Fruit fly (Drosophila melanogaster) whole organism, prepupa: ENCODE data around the gene CG33687.

Experiments
- Blimp-1 ChIP-seq: fragments of 200-800 bp; sonication (Bioruptor generic); optimal IDR thresholded peaks from 3 replicates; lab custom pipeline; 2017; ENCODE audit warnings: missing biosample characterization, missing genetic modification characterization, mild to moderate bottlenecking, moderate library complexity, missing genetic modification reagents
- CG11294 ChIP-seq: fragments of 200-800 bp; sonication (Bioruptor generic); IDR thresholded peaks from 2 replicates; pipeline ENCODE4 v1.3.6; 2022; ENCODE audit warnings: missing biosample characterization, missing genetic modification characterization
- CG11762 ChIP-seq: fragments of 200-800 bp; sonication (Bioruptor generic); optimal IDR thresholded peaks from 3 replicates; lab custom pipeline; 2016; ENCODE audit warnings: missing biosample characterization, missing genetic modification characterization; ENCODE audit not compliant: insufficient read depth
- CG11902 ChIP-seq: fragments of 200-800 bp; sonication (Bioruptor generic); optimal IDR thresholded peaks from 3 replicates; lab custom pipeline; 2016; ENCODE audit warnings: missing biosample characterization, missing genetic modification characterization
- CG15336 ChIP-seq: fragments of 200-800 bp; sonication (Bioruptor generic); IDR thresholded peaks from 2 replicates; pipeline ENCODE4 v1.3.6; 2022; ENCODE audit warnings: missing biosample characterization, missing genetic modification characterization
- CG1621 ChIP-seq: fragments of 200-800 bp; sonication (Bioruptor generic); optimal IDR thresholded peaks from 3 replicates; lab custom pipeline; 2018; ENCODE audit warnings: missing biosample characterization, mild to moderate bottlenecking, missing genetic modification characterization
- CG16779 ChIP-seq: fragments of 200-800 bp; sonication (Bioruptor generic); optimal IDR thresholded peaks from 3 replicates; lab custom pipeline; 2017; ENCODE audit warnings: missing biosample characterization, mild to moderate bottlenecking, missing genetic modification characterization
- CG31627 ChIP-seq: fragments of 200-800 bp; sonication (Bioruptor generic); optimal IDR thresholded peaks from 3 replicates; lab custom pipeline; 2016; ENCODE audit warnings: missing biosample characterization, missing genetic modification characterization
- CG32006 ChIP-seq: fragments of 200-800 bp; sonication (Bioruptor generic); optimal IDR thresholded peaks from 3 replicates; lab custom pipeline; 2017; ENCODE audit warnings: missing biosample characterization, mild to moderate bottlenecking, missing genetic modification characterization
- CG34406 ChIP-seq: fragments of 200-800 bp; sonication (Bioruptor generic); optimal IDR thresholded peaks from 3 replicates; lab custom pipeline; 2016; ENCODE audit warnings: missing biosample characterization, missing genetic modification characterization
- CG4318 ChIP-seq: fragments of 200-800 bp; sonication (Bioruptor generic); optimal IDR thresholded peaks from 3 replicates; lab custom pipeline; 2017; ENCODE audit warnings: missing biosample characterization, mild to moderate bottlenecking, missing genetic modification characterization
- CG6163 ChIP-seq: fragments of 200-800 bp; sonication (Bioruptor generic); IDR thresholded peaks from 3 replicates; pipeline ENCODE4 v1.3.6; 2022; ENCODE audit warnings: missing biosample characterization, missing genetic modification characterization
- CG6276 ChIP-seq: fragments of 200-800 bp; sonication (Bioruptor generic); optimal IDR thresholded peaks from 2 replicates; lab custom pipeline; 2017; ENCODE audit warnings: missing biosample characterization, mild to moderate bottlenecking, missing genetic modification characterization
- CG6792 ChIP-seq: fragments of 200-800 bp; sonication (Bioruptor generic); optimal IDR thresholded peaks from 3 replicates; lab custom pipeline; 2016; ENCODE audit warnings: missing biosample characterization, missing genetic modification characterization
- CG6854 ChIP-seq: fragments of 200-800 bp; sonication (Bioruptor generic); optimal IDR thresholded peaks from 2 replicates; lab custom pipeline; 2017; ENCODE audit warnings: missing biosample characterization, mild to moderate bottlenecking, missing genetic modification characterization
- CG7368 ChIP-seq: fragments of 200-800 bp; sonication (Bioruptor generic); optimal IDR thresholded peaks from 3 replicates; lab custom pipeline; 2016; ENCODE audit warnings: missing biosample characterization, missing genetic modification characterization
- CG8632 ChIP-seq: fragments of 200-800 bp; sonication (Bioruptor generic); optimal IDR thresholded peaks from 3 replicates; lab custom pipeline; 2016; ENCODE audit warnings: missing biosample characterization, missing genetic modification characterization
- CG9139 ChIP-seq: fragments of 200-800 bp; sonication (Bioruptor generic); optimal IDR thresholded peaks from 3 replicates; lab custom pipeline; 2017; ENCODE audit warnings: missing biosample characterization, mild to moderate bottlenecking, missing genetic modification characterization
- Eip75B ChIP-seq: fragments of 200-800 bp; sonication (Bioruptor generic); optimal IDR thresholded peaks from 3 replicates; lab custom pipeline; 2016; ENCODE audit warnings: missing biosample characterization, missing genetic modification characterization
- Eip78C ChIP-seq: fragments of 200-800 bp; sonication (Bioruptor generic); peaks from one replicate; lab custom pipeline; 2016; ENCODE audit warnings: missing biosample characterization, missing genetic modification characterization
- Eip93F ChIP-seq: fragments of 200-800 bp; sonication (Bioruptor generic); optimal IDR thresholded peaks from 2 replicates; lab custom pipeline; 2016; ENCODE audit warnings: missing biosample characterization, mild to moderate bottlenecking, missing genetic modification characterization
- Ets21C ChIP-seq: fragments of 200-800 bp; sonication (Bioruptor generic); optimal IDR thresholded peaks from 3 replicates; lab custom pipeline; 2016; ENCODE audit warnings: missing biosample characterization, missing genetic modification characterization
- Ets96B ChIP-seq: fragments of 200-800 bp; optimal IDR thresholded peaks from 2 replicates; lab custom pipeline; 2019; ENCODE audit warnings: missing biosample characterization, mild to moderate bottlenecking, missing genetic modification characterization, moderate library complexity
- Gug ChIP-seq: fragments of 200-800 bp; sonication (Bioruptor generic); IDR thresholded peaks from 2 replicates; pipeline ENCODE4 v1.3.6; 2022; ENCODE audit warnings: missing biosample characterization, missing genetic modification characterization
- Hr4 ChIP-seq: fragments of 200-800 bp; sonication (Bioruptor generic); optimal IDR thresholded peaks from 3 replicates; lab custom pipeline; 2016; ENCODE audit warnings: missing biosample characterization, missing genetic modification characterization
- Met ChIP-seq: fragments of 200-800 bp; sonication (Bioruptor generic); optimal IDR thresholded peaks from 3 replicates; lab custom pipeline; 2016; ENCODE audit warnings: missing biosample characterization, missing genetic modification characterization
- OdsH ChIP-seq: fragments of 200-800 bp; sonication (Bioruptor generic); optimal IDR thresholded peaks from 3 replicates; lab custom pipeline; 2016; ENCODE audit warnings: missing biosample characterization, missing genetic modification characterization
- Smox ChIP-seq: fragments of 200-800 bp; sonication (Bioruptor generic); optimal IDR thresholded peaks from 3 replicates; lab custom pipeline; 2016; ENCODE audit warnings: missing biosample characterization, missing genetic modification characterization
- Sox102F ChIP-seq: fragments of 200-800 bp; sonication (Bioruptor generic); optimal IDR thresholded peaks from 2 replicates; lab custom pipeline; 2016; ENCODE audit warnings: missing biosample characterization, mild to moderate bottlenecking, missing genetic modification characterization
- Sox14 ChIP-seq: fragments of 200-800 bp; sonication (Bioruptor generic); optimal IDR thresholded peaks from 3 replicates; lab custom pipeline; 2016; ENCODE audit warnings: missing biosample characterization, missing genetic modification characterization
- Sox15 ChIP-seq: fragments of 200-800 bp; sonication (Bioruptor generic); optimal IDR thresholded peaks from 3 replicates; lab custom pipeline; 2016; ENCODE audit warnings: missing biosample characterization, missing genetic modification characterization
- achi ChIP-seq: fragments of 200-800 bp; sonication (Bioruptor generic); optimal IDR thresholded peaks from 3 replicates; lab custom pipeline; 2016; ENCODE audit warnings: missing biosample characterization, missing genetic modification characterization
- cyc ChIP-seq: fragments of 200-800 bp; sonication (Bioruptor generic); optimal IDR thresholded peaks from 3 replicates; lab custom pipeline; 2016; ENCODE audit warnings: missing biosample characterization, missing genetic modification characterization
- dac ChIP-seq: fragments of 200-800 bp; sonication (Bioruptor generic); optimal IDR thresholded peaks from 2 replicates; lab custom pipeline; 2017; ENCODE audit warnings: missing biosample characterization, mild to moderate bottlenecking, missing genetic modification characterization
- dsx ChIP-seq: fragments of 200-800 bp; optimal IDR thresholded peaks from 3 replicates; lab custom pipeline; 2019; ENCODE audit warnings: missing biosample characterization, mild to moderate bottlenecking, missing genetic modification characterization, moderate library complexity; ENCODE audit not compliant: poor library complexity, severe bottlenecking
- eg ChIP-seq: fragments of 200-800 bp; sonication (Bioruptor generic); IDR thresholded peaks from 3 replicates; pipeline ENCODE4 v1.3.6; 2022; ENCODE audit warnings: missing biosample characterization, missing genetic modification characterization
- esn ChIP-seq: fragments of 200-800 bp; sonication (Bioruptor generic); optimal IDR thresholded peaks from 2 replicates; lab custom pipeline; 2016; ENCODE audit warnings: missing biosample characterization, mild to moderate bottlenecking, missing genetic modification characterization, moderate library complexity
- fd59A ChIP-seq: fragments of 200-800 bp; sonication (Bioruptor generic); optimal IDR thresholded peaks from 2 replicates; lab custom pipeline; 2017; ENCODE audit warnings: missing biosample characterization, mild to moderate bottlenecking, missing genetic modification characterization, missing genetic modification reagents
- fd85E ChIP-seq: fragments of 200-800 bp; sonication (Bioruptor generic); optimal IDR thresholded peaks from 3 replicates; lab custom pipeline; 2016; ENCODE audit warnings: missing biosample characterization, missing genetic modification characterization
- lz ChIP-seq: fragments of 200-800 bp; sonication (Bioruptor generic); optimal IDR thresholded peaks from 3 replicates; lab custom pipeline; 2016; ENCODE audit warnings: missing biosample characterization, missing genetic modification characterization
- net ChIP-seq: fragments of 200-800 bp; sonication (Bioruptor generic); optimal IDR thresholded peaks from 3 replicates; lab custom pipeline; 2016; ENCODE audit warnings: missing biosample characterization, missing genetic modification characterization
- salr ChIP-seq, 2 experiments: fragments of 200-800 bp; sonication (Bioruptor generic); optimal IDR thresholded peaks; 3 replicates each; lab custom pipeline; 2016 to 2018; ENCODE audit warnings: missing biosample characterization in 2 of 2, missing genetic modification characterization in 2 of 2, mild to moderate bottlenecking in 1 of 2
- svp ChIP-seq: fragments of 200-800 bp; sonication (Bioruptor generic); peaks from one replicate; lab custom pipeline; 2016; ENCODE audit warnings: missing biosample characterization, missing genetic modification characterization
- topi ChIP-seq: fragments of 200-800 bp; sonication (Bioruptor generic); optimal IDR thresholded peaks from 3 replicates; lab custom pipeline; 2016; ENCODE audit warnings: missing biosample characterization, missing genetic modification characterization

The CG33687 gene

DNA sequence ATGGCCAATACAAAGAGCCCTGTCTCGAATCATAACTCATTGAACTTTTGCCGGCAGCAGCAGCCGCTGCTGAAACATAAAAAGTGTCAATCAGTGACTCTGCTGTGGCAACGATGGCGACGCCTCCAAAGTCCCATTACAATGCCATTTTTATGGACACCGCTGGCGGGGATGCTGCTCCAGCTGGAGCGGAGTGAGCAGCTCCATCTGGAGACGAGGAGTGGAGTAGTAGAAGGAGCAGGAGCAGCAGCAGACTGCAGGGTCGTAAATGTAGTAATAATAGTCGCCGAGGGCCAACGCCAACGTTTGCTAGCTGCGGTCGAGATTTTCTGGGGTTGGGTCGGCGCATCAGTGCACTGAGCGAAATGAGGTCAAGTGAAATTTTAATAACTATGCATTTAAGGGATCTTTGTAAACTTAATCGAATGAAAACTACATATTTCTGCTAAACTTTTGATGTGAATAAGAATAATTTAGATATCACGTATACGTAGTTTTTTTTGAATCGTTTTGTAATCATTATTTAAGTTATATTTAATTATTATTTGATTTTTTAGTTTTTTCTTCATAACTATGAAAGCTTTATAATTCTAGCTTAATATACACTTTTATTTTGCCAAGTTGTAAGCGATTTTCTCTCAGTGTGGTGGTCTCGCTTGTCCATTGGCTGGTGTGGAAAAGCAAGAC lies 29.0 kb upstream of the CG33687 start (continued):
- peak in 1 of 2 experiments; percentile 39 for TF ChIP-seq salr (GFP tag; optimal IDR thresholded peaks at IDR 0.05; lab: Kevin White, UChicago)
- TF ChIP-seq net (GFP tag; lab: Kevin White, UChicago) = no peak
- TF ChIP-seq CG32006 = peak; percentile 46
- no peak for TF ChIP-seq CG8632
- TF ChIP-seq topi (GFP tag; lab: Kevin White, UChicago) = no peak
- TF ChIP-seq CG34406 = peak; percentile 26
- peak; percentile 60 for TF ChIP-seq Ets96B (tag; lab: Kevin White, UChicago)
- no peak for TF ChIP-seq Sox15 (GFP tag; lab: Kevin White, UChicago)
- peak; percentile 23 for TF ChIP-seq OdsH (GFP tag; lab: Kevin White, UChicago)
- TF ChIP-seq CG11294 = no peak
- peak; percentile 46 for TF ChIP-seq Eip78C (GFP tag; lab: Kevin White, UChicago)
- TF ChIP-seq CG11762 = peak; percentile 23
- TF ChIP-seq Met (GFP tag; lab: Kevin White, UChicago) = no peak
- TF ChIP-seq Smox = no peak
- TF ChIP-seq CG31627 (GFP tag; lab: Kevin White, UChicago) = no peak
- no peak for TF ChIP-seq CG1621 (tag; lab: Kevin White, UChicago)
- no peak for TF ChIP-seq CG6792 (GFP tag; lab: Kevin White, UChicago)
- no peak for TF ChIP-seq dac (GFP tag; lab: Kevin White, UChicago)
- TF ChIP-seq dsx (GFP tag; lab: Kevin White, UChicago) = peak; percentile 36
- no peak for TF ChIP-seq Gug (GFP tag; lab: Robert Waterston, UW)
- no peak for TF ChIP-seq Sox14 (GFP tag; lab: Kevin White, UChicago)
- no peak for TF ChIP-seq Blimp-1 (GFP tag; lab: Kevin White, UChicago)
- TF ChIP-seq CG4318 (GFP tag; lab: Kevin White, UChicago) = no peak
- TF ChIP-seq Eip75B (GFP tag; lab: Kevin White, UChicago) = no peak

DNA sequence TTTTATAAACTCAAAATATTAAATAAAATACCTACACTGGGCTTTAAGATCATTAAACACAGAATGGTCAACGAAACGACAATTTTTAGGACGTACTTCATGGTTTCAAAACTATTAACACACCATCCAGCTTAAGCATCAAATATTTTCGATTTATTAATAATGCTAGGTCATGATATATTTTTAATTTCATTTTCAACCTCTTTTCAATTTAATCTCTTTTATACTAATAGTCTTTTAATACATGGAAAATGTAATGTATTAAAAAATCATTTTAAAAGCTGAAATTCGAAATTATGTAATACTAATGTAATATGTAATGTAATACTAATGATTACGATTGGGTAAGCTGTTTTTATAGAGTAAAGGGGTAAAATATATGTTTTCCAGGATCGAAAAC lies 27.7 kb upstream of the CG33687 start, which contains the start of gene CG33796:
CG33796 (minus strand) TSS at position 101 of the 400 bp plus-strand sequence.
- no peak for TF ChIP-seq CG6792 (GFP tag; lab: Kevin White, UChicago)
- no peak for TF ChIP-seq CG7368 (GFP tag; lab: Kevin White, UChicago)
- no peak for TF ChIP-seq Eip93F (GFP tag; lab: Kevin White, UChicago)
- no peak for TF ChIP-seq Gug (GFP tag; lab: Robert Waterston, UW)
- no peak for TF ChIP-seq Sox14 (GFP tag; lab: Kevin White, UChicago)
- no peak for TF ChIP-seq Sox102F
- TF ChIP-seq Met (GFP tag; lab: Kevin White, UChicago) = no peak
- no peak for TF ChIP-seq cyc (GFP tag; lab: Kevin White, UChicago)
- no peak for TF ChIP-seq lz
- no peak for TF ChIP-seq salr (GFP tag; optimal IDR thresholded peaks at IDR 0.05; lab: Kevin White, UChicago)
- TF ChIP-seq eg (GFP tag; lab: Robert Waterston, UW) = no peak
- TF ChIP-seq CG6276 (GFP tag; lab: Kevin White, UChicago) = no peak
- TF ChIP-seq CG11902 (GFP tag; lab: Kevin White, UChicago) = no peak
- TF ChIP-seq svp = no peak

DNA sequence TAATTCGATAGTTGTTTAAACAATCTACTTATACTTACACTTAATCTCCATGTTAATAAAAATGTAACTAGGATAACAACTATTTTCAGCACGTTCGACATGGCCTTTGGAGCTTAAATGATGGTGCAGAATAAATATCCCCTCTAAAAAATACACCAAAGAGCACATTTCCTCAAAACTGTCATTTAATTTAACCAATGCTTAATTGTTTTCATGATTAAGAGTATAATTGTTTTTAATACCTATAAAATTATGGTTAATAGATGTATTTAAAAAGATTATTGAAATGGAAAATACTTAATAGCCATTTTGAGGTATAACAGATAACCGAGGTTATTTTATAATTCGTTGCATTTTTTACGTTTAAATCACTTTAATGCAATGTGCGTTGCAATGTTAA lies 26.4 kb upstream of the CG33687 start, which contains the start of gene CG33795:
CG33795 (minus strand) TSS at position 101 of the 400 bp plus-strand sequence.
- TF ChIP-seq Ets21C (GFP tag; lab: Kevin White, UChicago) = no peak
- TF ChIP-seq achi (GFP tag; lab: Kevin White, UChicago) = no peak
- TF ChIP-seq CG6792 (GFP tag; lab: Kevin White, UChicago) = no peak
- no peak for TF ChIP-seq esn (GFP tag; lab: Kevin White, UChicago)
- TF ChIP-seq CG15336 = no peak
- no peak for TF ChIP-seq CG9139 (GFP tag; lab: Kevin White, UChicago)
- TF ChIP-seq Met (GFP tag; lab: Kevin White, UChicago) = no peak
- TF ChIP-seq lz = no peak
- no peak for TF ChIP-seq CG16779 (tag; lab: Kevin White, UChicago)
- TF ChIP-seq fd59A (GFP tag; lab: Kevin White, UChicago) = no peak
- TF ChIP-seq Hr4 (GFP tag; lab: Kevin White, UChicago) = no peak
- TF ChIP-seq CG6854 (GFP tag; lab: Kevin White, UChicago) = no peak
- TF ChIP-seq fd85E (GFP tag; lab: Kevin White, UChicago) = no peak
- no peak for TF ChIP-seq Smox
- no peak for TF ChIP-seq CG6163 (GFP tag; lab: Robert Waterston, UW)
- no peak for TF ChIP-seq topi (GFP tag; lab: Kevin White, UChicago)
- TF ChIP-seq Blimp-1 (GFP tag; lab: Kevin White, UChicago) = no peak
- TF ChIP-seq CG32006 = no peak
